Worm (Caenorhabditis elegans) whole organism, early embryonic: ENCODE data around the gene F21F8.5.

Experiments used
- B0310.2 ChIP-seq: sonication (generic microtip); optimal IDR thresholded peaks from 2 replicates; lab custom pipeline; 2016; ENCODE audit warnings: mild to moderate bottlenecking, missing genetic modification characterization, missing compliant biosample characterization
- aly-1 ChIP-seq: sonication (generic microtip); optimal IDR thresholded peaks from 2 replicates; lab custom pipeline; 2016; ENCODE audit warnings: missing genetic modification characterization, missing compliant biosample characterization
- ama-1 ChIP-seq: fragments of 150-350 bp; optimal IDR thresholded peaks from 2 replicates; lab custom pipeline; 2014
- ceh-36 ChIP-seq: sonication (generic microtip); optimal IDR thresholded peaks from 2 replicates; lab custom pipeline; 2016; ENCODE audit warnings: missing genetic modification characterization, inconsistent platforms, missing compliant biosample characterization
- flt-1 ChIP-seq: fragments of 200-800 bp; sonication (Bioruptor generic); IDR thresholded peaks from 2 replicates; pipeline ENCODE4 v1.3.6; 2022; ENCODE audit warnings: missing genetic modification characterization, missing compliant biosample characterization
- hmbx-1 ChIP-seq: sonication (generic microtip); optimal IDR thresholded peaks from 2 replicates; lab custom pipeline; 2016; ENCODE audit warnings: mild to moderate bottlenecking, missing genetic modification characterization, missing compliant biosample characterization
- hmg-4 ChIP-seq: fragments of 200-800 bp; sonication (Bioruptor generic); optimal IDR thresholded peaks from 2 replicates; lab custom pipeline; 2018; ENCODE audit warnings: mild to moderate bottlenecking, missing genetic modification characterization, missing compliant biosample characterization
- hnd-1 ChIP-seq: sonication (generic microtip); optimal IDR thresholded peaks from 2 replicates; lab custom pipeline; 2016; ENCODE audit warnings: missing genetic modification characterization, missing compliant biosample characterization
- pes-1 ChIP-seq: fragments of 200-800 bp; sonication (Bioruptor generic); IDR thresholded peaks from 2 replicates; pipeline ENCODE4 v1.3.6; 2022; ENCODE audit warnings: missing genetic modification reagents, missing genetic modification characterization, missing compliant biosample characterization
- sea-1 ChIP-seq: fragments of 200-800 bp; sonication (Bioruptor generic); conservative IDR thresholded peaks from 2 replicates; pipeline ENCODE4 v1.3.6; 2022; ENCODE audit warnings: missing genetic modification characterization, missing compliant biosample characterization
- tbx-11 ChIP-seq: fragments of 200-800 bp; sonication (Bioruptor generic); IDR thresholded peaks from 2 replicates; pipeline ENCODE4 v1.3.6; 2022; ENCODE audit warnings: missing genetic modification characterization, missing compliant biosample characterization
- tbx-37 ChIP-seq: fragments of 200-800 bp; sonication (Bioruptor generic); conservative IDR thresholded peaks from 2 replicates; pipeline ENCODE4 v1.3.6; 2022; ENCODE audit warnings: missing genetic modification reagents, missing genetic modification characterization, missing compliant biosample characterization
- tra-4 ChIP-seq: sonication (generic microtip); optimal IDR thresholded peaks from 2 replicates; lab custom pipeline; 2017; ENCODE audit warnings: missing genetic modification characterization, missing compliant biosample characterization

ce11 chrV:8219550-8219949 is 46.6 kb downstream of the F21F8.5 start:
- TF ChIP-seq ama-1: no peak
- no peak for TF ChIP-seq hmg-4 (GFP tag; lab: Kevin White, UChicago)
- no peak for TF ChIP-seq tbx-37 (GFP tag; lab: Robert Waterston, UW)
- TF ChIP-seq tra-4: no peak
- no peak for TF ChIP-seq B0310.2 (tag; lab: Kevin White, UChicago)
- TF ChIP-seq hnd-1 (tag; lab: Kevin White, UChicago): no peak
- TF ChIP-seq flt-1 (GFP tag; lab: Robert Waterston, UW): no peak
- TF ChIP-seq sea-1 (GFP tag; lab: Robert Waterston, UW): no peak
- no peak for TF ChIP-seq hmbx-1
- no peak for TF ChIP-seq ceh-36 (tag; lab: Kevin White, UChicago)
- no peak for TF ChIP-seq tbx-11 (GFP tag; lab: Robert Waterston, UW)
- TF ChIP-seq aly-1 (tag; lab: Kevin White, UChicago): no peak
- no peak for TF ChIP-seq pes-1 (GFP tag; lab: Robert Waterston, UW)
